Fruit fly (Drosophila melanogaster) whole organism, pupa: ENCODE results near the gene CG14627.
A peak's percentile ranks its signal among the peaks of the same experiment; 100 is the strongest.

Experiments used
- CG12605 ChIP-seq: fragments of 200-800 bp; sonication (Bioruptor generic); IDR thresholded peaks from 2 replicates; pipeline ENCODE4 v1.3.6; 2022; ENCODE audit warnings: missing biosample characterization, missing genetic modification characterization
- CG13204 ChIP-seq: fragments of 200-800 bp; sonication (Bioruptor generic); optimal IDR thresholded peaks from 2 replicates; lab custom pipeline; 2018; ENCODE audit warnings: missing biosample characterization, mild to moderate bottlenecking, missing genetic modification characterization, moderate library complexity
- CG14655 ChIP-seq: fragments of 200-800 bp; sonication (Bioruptor generic); optimal IDR thresholded peaks from 3 replicates; lab custom pipeline; 2017; ENCODE audit warnings: mild to moderate bottlenecking, missing biosample characterization, missing genetic modification reagents, missing genetic modification characterization
- CG32121 ChIP-seq: fragments of 200-800 bp; sonication (Bioruptor generic); IDR thresholded peaks from 2 replicates; pipeline ENCODE4 v1.3.6; 2022; ENCODE audit warnings: missing biosample characterization, missing genetic modification characterization
- CG4496 ChIP-seq: fragments of 200-800 bp; sonication (Bioruptor generic); IDR thresholded peaks from 3 replicates; pipeline ENCODE4 v1.3.6; 2022; ENCODE audit warnings: missing biosample characterization, missing genetic modification characterization
- CG8159 ChIP-seq: fragments of 200-800 bp; sonication (Bioruptor generic); optimal IDR thresholded peaks from 3 replicates; lab custom pipeline; 2018; ENCODE audit warnings: missing biosample characterization, mild to moderate bottlenecking, missing genetic modification characterization, moderate library complexity
- CG8301 ChIP-seq: fragments of 200-800 bp; sonication (Bioruptor generic); optimal IDR thresholded peaks from 2 replicates; lab custom pipeline; 2018; ENCODE audit warnings: missing biosample characterization, mild to moderate bottlenecking, missing genetic modification characterization
- EcR ChIP-seq: fragments of 200-800 bp; sonication (Bioruptor generic); optimal IDR thresholded peaks from 3 replicates; lab custom pipeline; 2019; ENCODE audit warnings: missing biosample characterization, missing genetic modification characterization, mild to moderate bottlenecking, moderate library complexity, missing genetic modification reagents
- Ets98B ChIP-seq: fragments of 200-800 bp; sonication (Bioruptor generic); IDR thresholded peaks from 2 replicates; pipeline ENCODE4 v1.3.6; 2022; ENCODE audit warnings: missing biosample characterization, missing genetic modification characterization
- Pif1B ChIP-seq: fragments of 200-800 bp; sonication (Bioruptor generic); optimal IDR thresholded peaks from 3 replicates; lab custom pipeline; 2016; ENCODE audit warnings: missing biosample characterization, missing genetic modification characterization
- fd96Ca ChIP-seq: fragments of 200-800 bp; sonication (Bioruptor generic); IDR thresholded peaks from 3 replicates; pipeline ENCODE4 v1.3.6; 2022; ENCODE audit warnings: missing biosample characterization, missing genetic modification characterization
- gl ChIP-seq: fragments of 200-800 bp; sonication (Bioruptor generic); optimal IDR thresholded peaks from 2 replicates; lab custom pipeline; 2018; ENCODE audit warnings: missing biosample characterization, mild to moderate bottlenecking, missing genetic modification characterization

The CG14627 gene

dm6 chrX:1231707-1232106, 50.3 kb downstream of the CG14627 start:
- TF ChIP-seq CG4496 (GFP tag; lab: Robert Waterston, UW), result peak; percentile 76; the same call in 2 of the 3 replicates
- TF ChIP-seq Ets98B (GFP tag; lab: Robert Waterston, UW), result peak; percentile 67
- TF ChIP-seq fd96Ca, result peak; percentile 64
- TF ChIP-seq CG8301 (tag; lab: Kevin White, UChicago), result peak; percentile 4
- TF ChIP-seq CG12605, result peak; percentile 16; the same call in 1 of the 2 replicates
- peak; percentile 30 for TF ChIP-seq CG8159
- no peak for TF ChIP-seq gl (tag; lab: Kevin White, UChicago)
- peak; percentile 70 for TF ChIP-seq CG32121 (GFP tag; lab: Robert Waterston, UW)
- no peak for TF ChIP-seq Pif1B

- TF ChIP-seq Pif1B (no peak), CG14655 (GFP tag; lab: Kevin White, UChicago) (no peak), CG13204 (GFP tag; lab: Kevin White, UChicago) (peak; percentile 69), EcR (GFP tag; lab: Kevin White, UChicago) (peak; percentile 39)
Measured at dm6 chrX:1232533-1233212, 51.3 kb downstream of the CG14627 start.
